Worm (Caenorhabditis elegans) whole organism, midembryonic: ENCODE data around the gene ant-1.3.
A peak's percentile ranks its signal among the peaks of the same experiment; 100 is the strongest.

Source experiments
- T22C8.4 ChIP-seq: fragments of 200-800 bp; sonication (Bioruptor generic); IDR thresholded peaks from 2 replicates; pipeline ENCODE4 v1.3.6; 2022; ENCODE audit warnings: missing genetic modification characterization, missing compliant biosample characterization
- cog-1 ChIP-seq: sonication (generic microtip); optimal IDR thresholded peaks from 2 replicates; lab custom pipeline; 2016; ENCODE audit warnings: missing genetic modification characterization, missing compliant biosample characterization
- flt-1 ChIP-seq: fragments of 200-800 bp; sonication (Bioruptor generic); IDR thresholded peaks from 2 replicates; pipeline ENCODE4 v1.3.6; 2022; ENCODE audit warnings: missing genetic modification characterization, missing compliant biosample characterization
- klf-2 ChIP-seq: fragments of 200-800 bp; sonication (Bioruptor generic); conservative IDR thresholded peaks from 2 replicates; pipeline ENCODE4 v1.3.6; 2022; ENCODE audit warnings: missing genetic modification reagents, missing genetic modification characterization, missing compliant biosample characterization
- med-1 ChIP-seq: sonication (generic microtip); optimal IDR thresholded peaks from 2 replicates; lab custom pipeline; 2017; ENCODE audit warnings: missing genetic modification characterization, mild to moderate bottlenecking, missing compliant biosample characterization, antibody characterized with exemption, missing genetic modification reagents; ENCODE audit not compliant: insufficient read depth
- ref-1 ChIP-seq: fragments of 200-800 bp; sonication (Bioruptor generic); conservative IDR thresholded peaks from 2 replicates; pipeline ENCODE4 v1.3.6; 2022; ENCODE audit warnings: missing genetic modification reagents, missing genetic modification characterization, missing compliant biosample characterization
- tab-1 ChIP-seq: fragments of 200-800 bp; sonication (Bioruptor generic); IDR thresholded peaks from 2 replicates; pipeline ENCODE4 v1.3.6; 2022; ENCODE audit warnings: missing genetic modification characterization, missing compliant biosample characterization
- ztf-23 ChIP-seq: fragments of 200-800 bp; sonication (Bioruptor generic); IDR thresholded peaks from 2 replicates; pipeline ENCODE4 v1.3.6; 2022; ENCODE audit warnings: missing genetic modification reagents, missing genetic modification characterization, missing compliant biosample characterization
- ztf-29 ChIP-seq: fragments of 200-800 bp; sonication (Bioruptor generic); IDR thresholded peaks from 2 replicates; pipeline ENCODE4 v1.3.6; 2022; ENCODE audit warnings: missing genetic modification reagents, missing genetic modification characterization, missing compliant biosample characterization

The ant-1.3 gene

ce11 chrIV:9723185-9723584 lies 14.1 kb upstream of the ant-1.3 start:
- TF ChIP-seq tab-1 (GFP tag; lab: Robert Waterston, UW) (no peak), med-1 (GFP tag; lab: Kevin White, UChicago) (no peak), ref-1 (GFP tag; lab: Robert Waterston, UW) (no peak), cog-1 (tag; lab: Kevin White, UChicago) (no peak)

- TF ChIP-seq cog-1 (tag; lab: Kevin White, UChicago) (peak; percentile 9), ztf-29 (GFP tag; lab: Robert Waterston, UW) (no peak), med-1 (GFP tag; lab: Kevin White, UChicago) (no peak), T22C8.4 (GFP tag; lab: Robert Waterston, UW) (no peak), flt-1 (GFP tag; lab: Robert Waterston, UW) (no peak), klf-2 (GFP tag; lab: Robert Waterston, UW) (no peak)
These were observed 9.3 kb upstream of the ant-1.3 start for ce11 chrIV:9718396-9718795.

- no peak for TF ChIP-seq T22C8.4 (GFP tag; lab: Robert Waterston, UW)
- TF ChIP-seq med-1 (GFP tag; lab: Kevin White, UChicago), result no peak
- no peak for TF ChIP-seq ztf-23 (GFP tag; lab: Robert Waterston, UW)
- TF ChIP-seq ztf-29 (GFP tag; lab: Robert Waterston, UW), result no peak
- TF ChIP-seq ref-1 (GFP tag; lab: Robert Waterston, UW), result no peak
- TF ChIP-seq flt-1 (GFP tag; lab: Robert Waterston, UW), result no peak
- no peak for TF ChIP-seq klf-2 (GFP tag; lab: Robert Waterston, UW)
- no peak for TF ChIP-seq cog-1 (tag; lab: Kevin White, UChicago)
- TF ChIP-seq tab-1 (GFP tag; lab: Robert Waterston, UW), result no peak
These were observed 8.7 kb upstream of the ant-1.3 start for ce11 chrIV:9717844-9718243.

ce11 chrIV:9716490-9716889 lies 7.4 kb upstream of the ant-1.3 start:
- TF ChIP-seq cog-1 (tag; lab: Kevin White, UChicago) (no peak), klf-2 (GFP tag; lab: Robert Waterston, UW) (no peak), T22C8.4 (GFP tag; lab: Robert Waterston, UW) (no peak), ztf-23 (GFP tag; lab: Robert Waterston, UW) (no peak), tab-1 (GFP tag; lab: Robert Waterston, UW) (no peak), ztf-29 (GFP tag; lab: Robert Waterston, UW) (no peak), ref-1 (GFP tag; lab: Robert Waterston, UW) (no peak), med-1 (GFP tag; lab: Kevin White, UChicago) (no peak), flt-1 (GFP tag; lab: Robert Waterston, UW) (no peak)

ce11 chrIV:9714264-9714663 lies 5.2 kb upstream of the ant-1.3 start:
- TF ChIP-seq klf-2 (GFP tag; lab: Robert Waterston, UW) (no peak), ref-1 (GFP tag; lab: Robert Waterston, UW) (no peak)

DNA sequence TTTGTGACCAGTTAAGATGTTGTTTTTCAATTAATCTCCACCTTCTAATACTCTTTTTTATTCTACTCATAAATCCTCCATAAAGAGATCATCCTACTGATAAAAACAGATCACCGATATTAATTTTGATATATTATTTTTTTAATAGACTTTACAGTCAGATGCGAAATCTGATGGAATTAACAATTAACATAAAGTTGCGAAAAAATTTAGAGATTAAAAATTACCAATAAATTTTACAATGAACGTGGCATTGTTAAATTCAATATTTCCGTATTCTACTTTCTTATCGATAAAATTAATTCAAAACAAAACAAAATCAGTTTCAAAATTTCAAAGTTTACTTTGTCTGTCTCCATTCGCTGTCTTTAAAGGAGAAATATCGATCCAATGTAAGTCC lies 3.7 kb upstream of the ant-1.3 start, which contains the start of gene K01H12.4:
Gene K01H12.4 (plus strand): TSS at position 301 of the 400 bp plus-strand sequence.
- TF ChIP-seq ztf-29 (GFP tag; lab: Robert Waterston, UW) (no peak), klf-2 (GFP tag; lab: Robert Waterston, UW) (no peak), med-1 (GFP tag; lab: Kevin White, UChicago) (no peak), ztf-23 (GFP tag; lab: Robert Waterston, UW) (no peak), cog-1 (tag; lab: Kevin White, UChicago) (no peak), flt-1 (GFP tag; lab: Robert Waterston, UW) (no peak), T22C8.4 (GFP tag; lab: Robert Waterston, UW) (no peak), tab-1 (GFP tag; lab: Robert Waterston, UW) (no peak), ref-1 (GFP tag; lab: Robert Waterston, UW) (no peak)

DNA sequence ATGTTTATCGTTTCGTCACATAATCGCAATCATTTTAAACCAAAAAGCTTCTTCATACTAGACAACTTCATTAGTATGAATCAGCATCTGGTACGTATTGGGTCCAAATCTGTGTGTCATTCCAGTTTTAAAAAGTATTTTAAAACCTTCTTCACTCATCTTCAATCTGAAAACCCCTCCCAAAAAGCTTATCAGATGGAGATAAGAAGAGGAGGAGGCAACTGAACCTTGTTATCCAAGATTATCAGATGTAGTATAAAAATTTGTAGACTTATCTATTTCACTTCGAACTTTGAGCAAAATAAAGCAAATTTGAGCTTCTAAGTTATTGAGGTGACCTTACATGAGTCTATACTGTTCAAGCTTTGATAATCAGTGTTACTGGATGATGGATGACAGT lies 782 bp upstream of the ant-1.3 start, which contains the start of gene nhr-38:
Gene nhr-38 (plus strand): TSS at position 301 of the 400 bp plus-strand sequence.
- TF ChIP-seq med-1 (GFP tag; lab: Kevin White, UChicago), result no peak
- TF ChIP-seq ref-1 (GFP tag; lab: Robert Waterston, UW), result no peak
- TF ChIP-seq ztf-29 (GFP tag; lab: Robert Waterston, UW), result no peak
- no peak for TF ChIP-seq flt-1 (GFP tag; lab: Robert Waterston, UW)
- no peak for TF ChIP-seq cog-1 (tag; lab: Kevin White, UChicago)
- TF ChIP-seq klf-2 (GFP tag; lab: Robert Waterston, UW), result no peak
- no peak for TF ChIP-seq ztf-23 (GFP tag; lab: Robert Waterston, UW)
- no peak for TF ChIP-seq T22C8.4 (GFP tag; lab: Robert Waterston, UW)
- TF ChIP-seq tab-1 (GFP tag; lab: Robert Waterston, UW), result no peak

ce11 chrIV:9706704-9707197 lies 2.4 kb downstream of the ant-1.3 start, which contains the start of the genes dcaf-1 and dph-3:
TSS of gene dcaf-1 (minus strand) at chrIV:9706723.
TSS of gene dph-3 (plus strand) at chrIV:9707147.
- TF ChIP-seq med-1 (GFP tag; lab: Kevin White, UChicago) (no peak), ztf-23 (GFP tag; lab: Robert Waterston, UW) (no peak), ref-1 (GFP tag; lab: Robert Waterston, UW) (no peak), T22C8.4 (GFP tag; lab: Robert Waterston, UW) (no peak), cog-1 (tag; lab: Kevin White, UChicago) (no peak), klf-2 (GFP tag; lab: Robert Waterston, UW) (no peak), flt-1 (GFP tag; lab: Robert Waterston, UW) (no peak), ztf-29 (GFP tag; lab: Robert Waterston, UW) (no peak), tab-1 (GFP tag; lab: Robert Waterston, UW) (no peak)

DNA sequence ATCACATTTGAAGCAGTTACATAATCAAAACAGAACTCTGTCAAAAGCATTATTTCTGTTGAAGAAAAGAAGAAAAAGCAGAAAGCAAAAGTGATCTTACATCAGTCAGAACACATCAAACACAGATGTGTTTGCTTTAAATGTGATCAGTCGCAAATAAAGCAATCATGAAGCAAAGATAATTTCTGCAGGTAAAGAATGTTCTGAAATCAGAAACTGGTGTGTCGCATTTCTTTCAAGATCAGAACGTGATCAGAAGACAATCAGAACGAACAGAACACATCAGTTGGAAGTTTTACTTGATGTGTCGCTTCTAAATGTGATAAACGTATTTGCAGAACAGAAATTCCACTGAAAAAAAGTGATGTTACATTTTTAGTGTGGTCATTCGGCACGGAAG lies 10.0 kb downstream of the ant-1.3 start:
- no peak for TF ChIP-seq klf-2 (GFP tag; lab: Robert Waterston, UW)
- no peak for TF ChIP-seq cog-1 (tag; lab: Kevin White, UChicago)
- TF ChIP-seq ref-1 (GFP tag; lab: Robert Waterston, UW), result no peak
- TF ChIP-seq tab-1 (GFP tag; lab: Robert Waterston, UW), result no peak
- TF ChIP-seq flt-1 (GFP tag; lab: Robert Waterston, UW), result no peak
- TF ChIP-seq T22C8.4 (GFP tag; lab: Robert Waterston, UW), result no peak
- no peak for TF ChIP-seq ztf-29 (GFP tag; lab: Robert Waterston, UW)
- no peak for TF ChIP-seq ztf-23 (GFP tag; lab: Robert Waterston, UW)
- TF ChIP-seq med-1 (GFP tag; lab: Kevin White, UChicago), result no peak
